Fruit fly (Drosophila melanogaster) whole organism: ENCODE results near the gene CG7201.

Source experiments
- CG8478 ChIP-seq: fragments of >200 bp; optimal IDR thresholded peaks from 2 replicates; lab custom pipeline; 2018; ENCODE audit warnings: inconsistent platforms
- Dll ChIP-seq: fragments of >200 bp; optimal IDR thresholded peaks from 2 replicates; lab custom pipeline; 2017
- EcR ChIP-seq, 2 experiments: fragments of >200 bp; optimal IDR thresholded peaks; 2 replicates each; lab custom pipeline; 2017; ENCODE audit warnings: missing biosample characterization in 2 of 2, missing genetic modification characterization in 2 of 2, missing genetic modification reagents in 2 of 2
- pan ChIP-seq: fragments of >200 bp; optimal IDR thresholded peaks from 2 replicates; lab custom pipeline; 2017
- psq ChIP-seq: fragments of >200 bp; optimal IDR thresholded peaks from 2 replicates; lab custom pipeline; 2017
- usp ChIP-seq: fragments of >200 bp; optimal IDR thresholded peaks from 2 replicates; lab custom pipeline; 2017; ENCODE audit warnings: missing biosample characterization, missing genetic modification characterization, mixed read lengths

- TF ChIP-seq EcR (GFP tag; optimal IDR thresholded peaks at IDR 0.05; lab: Kevin White, UChicago) (no peak), psq (no peak), CG8478 (lab: Kevin White, UChicago) (no peak), usp (GFP tag; lab: Kevin White, UChicago) (no peak), pan (no peak), Dll (lab: Kevin White, UChicago) (no peak)
Observed at dm6 chr3L:8295227-8295626, at the start of gene CG7201.
